Worm (Caenorhabditis elegans) whole organism, young adult: ENCODE results near the gene sru-9.

ENCODE experiments used
- B0019.2 ChIP-seq: fragments of 200-800 bp; sonication (Bioruptor generic); conservative IDR thresholded peaks from 2 replicates; pipeline ENCODE4 v1.3.6; 2022; ENCODE audit warnings: missing genetic modification reagents, missing genetic modification characterization, missing compliant biosample characterization
- B0035.1 ChIP-seq: sonication (generic microtip); optimal IDR thresholded peaks from 2 replicates; lab custom pipeline; 2016; ENCODE audit warnings: missing genetic modification characterization, mild to moderate bottlenecking, missing compliant biosample characterization, missing genotype, missing genetic modification reagents
- C17E4.6 ChIP-seq: fragments of 200-800 bp; sonication (Bioruptor generic); IDR thresholded peaks from 2 replicates; pipeline ENCODE4 v1.3.6; 2022; ENCODE audit warnings: missing genetic modification reagents, missing genetic modification characterization, missing compliant biosample characterization
- F10E7.11 ChIP-seq: sonication (generic microtip); optimal IDR thresholded peaks from 2 replicates; lab custom pipeline; 2017; ENCODE audit warnings: mild to moderate bottlenecking, missing genetic modification characterization, moderate library complexity, missing compliant biosample characterization
- F22D6.2 ChIP-seq: sonication (generic microtip); optimal IDR thresholded peaks from 2 replicates; lab custom pipeline; 2016; ENCODE audit warnings: mild to moderate bottlenecking, missing genetic modification characterization, missing compliant biosample characterization
- F39B2.1 ChIP-seq: fragments of 200-800 bp; sonication (Bioruptor generic); IDR thresholded peaks from 2 replicates; pipeline ENCODE4 v1.3.6; 2022; ENCODE audit warnings: missing genetic modification reagents, missing genetic modification characterization, missing compliant biosample characterization
- F49E8.2 ChIP-seq: sonication (generic microtip); optimal IDR thresholded peaks from 3 replicates; lab custom pipeline; 2017; ENCODE audit warnings: missing genetic modification characterization, mild to moderate bottlenecking, missing compliant biosample characterization, antibody characterized with exemption, moderate library complexity; ENCODE audit not compliant: insufficient read depth
- K12H6.12 ChIP-seq: fragments of 200-800 bp; sonication (Bioruptor generic); optimal IDR thresholded peaks from 2 replicates; lab custom pipeline; 2018; ENCODE audit warnings: mild to moderate bottlenecking, missing genetic modification characterization, missing compliant biosample characterization
- Y67H2A.10 ChIP-seq: fragments of 200-800 bp; sonication (Bioruptor generic); conservative IDR thresholded peaks from 2 replicates; pipeline ENCODE4 v1.3.6; 2022; ENCODE audit warnings: missing genetic modification reagents, missing genetic modification characterization, missing compliant biosample characterization
- ama-1 ChIP-seq, 3 experiments: fragments of 150-350 bp in 1 of 3; sonication (generic microtip) in 2 of 3; optimal IDR thresholded peaks; 2 replicates each; lab custom pipeline; 2014 to 2018; ENCODE audit warnings: missing biosample characterization in 2 of 3, missing genetic modification characterization in 2 of 3, missing genetic modification reagents in 2 of 3
- aptf-2 ChIP-seq: fragments of 200-800 bp; sonication (Bioruptor generic); conservative IDR thresholded peaks from 2 replicates; pipeline ENCODE4 v1.3.6; 2022; ENCODE audit warnings: missing genetic modification reagents, missing genetic modification characterization, missing compliant biosample characterization
- attf-3 ChIP-seq: fragments of 200-800 bp; sonication (Bioruptor generic); conservative IDR thresholded peaks from 2 replicates; pipeline ENCODE4 v1.3.6; 2022; ENCODE audit warnings: missing genetic modification reagents, missing genetic modification characterization, missing compliant biosample characterization
- bed-1 ChIP-seq: fragments of 200-800 bp; sonication (Bioruptor generic); IDR thresholded peaks from 2 replicates; pipeline ENCODE4 v1.3.6; 2022; ENCODE audit warnings: missing genetic modification reagents, missing genetic modification characterization, missing compliant biosample characterization
- ccch-3 ChIP-seq: fragments of 200-800 bp; sonication (Bioruptor generic); optimal IDR thresholded peaks from 2 replicates; lab custom pipeline; 2018; ENCODE audit warnings: mild to moderate bottlenecking, missing genetic modification characterization, missing compliant biosample characterization
- cebp-1 ChIP-seq, 2 experiments: fragments of 200-800 bp in 1 of 2; sonication (Bioruptor generic) in 1 of 2; sonication (generic microtip) in 1 of 2; IDR thresholded peaks in 1 of 2; optimal IDR thresholded peaks in 1 of 2; 2 replicates each; pipeline versions ENCODE4 v1.3.6 to Lab custom; 2017 to 2022; ENCODE audit warnings: missing compliant biosample characterization in 2 of 2, missing genetic modification characterization in 2 of 2, mild to moderate bottlenecking in 1 of 2, missing genetic modification reagents in 1 of 2, moderate library complexity in 1 of 2
- ceh-100 ChIP-seq: fragments of 200-800 bp; sonication (Bioruptor generic); IDR thresholded peaks from 2 replicates; pipeline ENCODE4 v1.3.6; 2022; ENCODE audit warnings: missing genetic modification reagents, missing genetic modification characterization, missing compliant biosample characterization
- egl-44 ChIP-seq: fragments of 200-800 bp; sonication (Bioruptor generic); IDR thresholded peaks from 2 replicates; pipeline ENCODE4 v1.3.6; 2022; ENCODE audit warnings: missing genetic modification reagents, missing genetic modification characterization, missing compliant biosample characterization
- fkh-3 ChIP-seq: sonication (generic microtip); optimal IDR thresholded peaks from 2 replicates; lab custom pipeline; 2016; ENCODE audit warnings: mild to moderate bottlenecking, missing genetic modification characterization, missing compliant biosample characterization
- lin-26 ChIP-seq: fragments of 200-800 bp; sonication (Bioruptor generic); IDR thresholded peaks from 2 replicates; pipeline ENCODE4 v1.3.6; 2022; ENCODE audit warnings: missing genetic modification reagents, missing genetic modification characterization, missing compliant biosample characterization
- mcd-1 ChIP-seq: fragments of 200-800 bp; sonication (Bioruptor generic); IDR thresholded peaks from 2 replicates; pipeline ENCODE4 v1.3.6; 2022; ENCODE audit warnings: missing genetic modification reagents, missing genetic modification characterization, missing compliant biosample characterization
- mxl-1 ChIP-seq: sonication (generic microtip); optimal IDR thresholded peaks from 2 replicates; lab custom pipeline; 2016; ENCODE audit warnings: missing genetic modification characterization, missing compliant biosample characterization
- nfya-1 ChIP-seq: sonication (generic microtip); optimal IDR thresholded peaks from 2 replicates; lab custom pipeline; 2017; ENCODE audit warnings: antibody characterized with exemption, missing compliant biosample characterization, missing genetic modification characterization, borderline replicate concordance; ENCODE audit not compliant: insufficient read depth
- nhr-179 ChIP-seq: sonication (generic microtip); optimal IDR thresholded peaks from 2 replicates; lab custom pipeline; 2016; ENCODE audit warnings: mild to moderate bottlenecking, missing genetic modification characterization, missing compliant biosample characterization
- nhr-80 ChIP-seq: sonication (generic microtip); optimal IDR thresholded peaks from 2 replicates; lab custom pipeline; 2016; ENCODE audit warnings: missing genetic modification characterization, missing compliant biosample characterization
- pha-4 ChIP-seq: fragments of 150-350 bp; sonication (generic microtip); optimal IDR thresholded peaks from 2 replicates; lab custom pipeline; 2014; ENCODE audit warnings: missing biosample characterization, missing genetic modification reagents, missing genetic modification characterization
- snpc-1.1 ChIP-seq: sonication (generic microtip); optimal IDR thresholded peaks from 2 replicates; lab custom pipeline; 2017; ENCODE audit warnings: missing genetic modification characterization, mild to moderate bottlenecking, missing compliant biosample characterization, antibody characterized with exemption, moderate library complexity, missing genotype, missing genetic modification reagents; ENCODE audit not compliant: insufficient read depth
- snpc-4 ChIP-seq, 5 experiments: fragments of 150-350 bp in 1 of 5; sonication (generic microtip) in 4 of 5; optimal IDR thresholded peaks; 2 replicates each; lab custom pipeline; 2014 to 2018; ENCODE audit warnings: missing genetic modification characterization in 5 of 5, missing biosample characterization in 3 of 5, antibody characterized with exemption in 2 of 5, mild to moderate bottlenecking in 2 of 5, missing compliant biosample characterization in 2 of 5, missing genotype in 2 of 5, moderate library complexity in 2 of 5, missing genetic modification reagents in 1 of 5
- sptf-2 ChIP-seq: fragments of 200-800 bp; sonication (Bioruptor generic); optimal IDR thresholded peaks from 2 replicates; lab custom pipeline; 2018; ENCODE audit warnings: mild to moderate bottlenecking, missing genetic modification characterization, missing compliant biosample characterization
- xnd-1 ChIP-seq: sonication (generic microtip); optimal IDR thresholded peaks from 2 replicates; lab custom pipeline; 2016; ENCODE audit warnings: missing genotype, missing genetic modification reagents, missing genetic modification characterization, missing compliant biosample characterization

sru-9 gene

ce11 chrIV:13623533-13623932 is 34.7 kb downstream of the sru-9 start, which contains the start of gene C08F11.1:
TSS of gene C08F11.1 (plus strand) at chrIV:13623833.
- TF ChIP-seq mcd-1 = no peak
- TF ChIP-seq snpc-4 (GFP tag; optimal IDR thresholded peaks at IDR 0.05; lab: Kevin White, UChicago) = no peak
- peak in 1 of 4 experiments; percentile 29 for TF ChIP-seq snpc-4 (tag; optimal IDR thresholded peaks at IDR 0.05; lab: Kevin White, UChicago)
- no peak for TF ChIP-seq ceh-100 (GFP tag; lab: Robert Waterston, UW)

ce11 chrIV:13626469-13626868 is 37.7 kb downstream of the sru-9 start, which contains the start of gene sru-21:
TSS of gene sru-21 (plus strand) at chrIV:13626769.
- no peak for TF ChIP-seq nhr-179 (tag; lab: Kevin White, UChicago)
- TF ChIP-seq B0019.2 (GFP tag; lab: Robert Waterston, UW) = no peak
- no peak for TF ChIP-seq ccch-3 (GFP tag; lab: Kevin White, UChicago)
- no peak for TF ChIP-seq ama-1 (optimal IDR thresholded peaks at IDR 0.05; lab: Kevin White, UChicago)
- no peak for TF ChIP-seq ama-1 (GFP tag; optimal IDR thresholded peaks at IDR 0.05; lab: Kevin White, UChicago)
- no peak for TF ChIP-seq pha-4
- no peak for TF ChIP-seq fkh-3 (tag; lab: Kevin White, UChicago)
- TF ChIP-seq bed-1 (GFP tag; lab: Robert Waterston, UW) = no peak
- TF ChIP-seq F49E8.2 = no peak
- no peak for TF ChIP-seq F39B2.1
- TF ChIP-seq mxl-1 = no peak
- TF ChIP-seq nfya-1 (tag; lab: Kevin White, UChicago) = no peak
- TF ChIP-seq Y67H2A.10 = no peak
- no peak for TF ChIP-seq lin-26 (GFP tag; lab: Robert Waterston, UW)
- no peak for TF ChIP-seq F22D6.2 (tag; lab: Kevin White, UChicago)
- no peak for TF ChIP-seq F10E7.11 (tag; lab: Kevin White, UChicago)
- TF ChIP-seq nhr-80 (tag; lab: Kevin White, UChicago) = no peak
- TF ChIP-seq sptf-2 (GFP tag; lab: Kevin White, UChicago) = no peak
- no peak for TF ChIP-seq B0035.1

ce11 chrIV:13632613-13633012 is 43.8 kb downstream of the sru-9 start:
- TF ChIP-seq C17E4.6 (GFP tag; lab: Robert Waterston, UW) = no peak
- TF ChIP-seq K12H6.12 (tag; lab: Kevin White, UChicago) = no peak
- no peak for TF ChIP-seq snpc-1.1 (tag; lab: Kevin White, UChicago)

ce11 chrIV:13633165-13633564 is 44.4 kb downstream of the sru-9 start, which contains the start of gene fbxa-98:
TSS of gene fbxa-98 (plus strand) at chrIV:13633407.
- TF ChIP-seq cebp-1 (GFP tag; IDR thresholded peaks at IDR 0.05; lab: Robert Waterston, UW) (peak; percentile 81; the same call in 1 of the 2 replicates), cebp-1 (tag; optimal IDR thresholded peaks at IDR 0.05; lab: Kevin White, UChicago) (no peak), nfya-1 (tag; lab: Kevin White, UChicago) (no peak)
- TF ChIP-seq, all 124 proteins: peak for 1

- no peak for TF ChIP-seq aptf-2 (GFP tag; lab: Robert Waterston, UW)
- TF ChIP-seq egl-44 (GFP tag; lab: Robert Waterston, UW) = no peak
- TF ChIP-seq attf-3 = no peak
- no peak for TF ChIP-seq snpc-4 (GFP tag; optimal IDR thresholded peaks at IDR 0.05; lab: Kevin White, UChicago)
- peak in 1 of 4 experiments; percentile 68 for TF ChIP-seq snpc-4 (tag; optimal IDR thresholded peaks at IDR 0.05; lab: Kevin White, UChicago)
- no peak for TF ChIP-seq xnd-1 (tag; lab: Kevin White, UChicago)
- TF ChIP-seq pha-4 = no peak
Observed at ce11 chrIV:13636975-13637374, 48.2 kb downstream of the sru-9 start, which contains the start of gene C08F11.7. TSS of gene C08F11.7 (plus strand) at chrIV:13637275.
